Fruit fly (Drosophila melanogaster): ENCODE measurements around the gene TTLL5.

- no peak for TF ChIP-seq pan (optimal IDR thresholded peaks at IDR 0.05)
- no peak for TF ChIP-seq psq (optimal IDR thresholded peaks at IDR 0.05)
- TF ChIP-seq CG8478 (optimal IDR thresholded peaks at IDR 0.05), result no peak
These were observed 51.8 kb downstream of the TTLL5 start, which contains the start of gene CG11836 for dm6 chr3R:25070871-25071270.
